Worm (Caenorhabditis elegans): ENCODE data around the gene F49F1.2.
"Not testable (repeated sequence)": the region's sequence is repeated elsewhere in the genome, so short reads cannot be mapped to it uniquely, and the experiment has no call there.

Gene F49F1.2

DNA sequence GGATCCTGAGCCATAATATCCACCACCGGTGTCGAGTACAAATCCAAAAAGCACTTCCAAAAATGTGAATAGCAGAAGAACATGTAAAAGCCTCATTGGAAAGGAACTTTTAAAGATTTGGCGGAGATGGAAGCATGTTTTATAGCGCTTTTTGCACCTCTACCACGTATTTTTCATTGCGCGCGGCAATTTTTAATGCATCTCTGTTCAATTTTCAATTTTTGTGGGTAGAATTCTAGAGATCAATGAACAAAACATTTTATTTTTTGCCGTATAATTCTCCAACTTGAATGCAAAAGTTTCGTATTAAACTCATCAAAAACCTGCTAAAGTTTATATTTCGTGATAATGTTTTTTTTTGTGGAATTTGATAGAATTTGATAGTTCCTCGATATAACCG lies 21.7 kb downstream of the F49F1.2 start, which contains the start of gene F49F1.9:
Gene F49F1.9, minus strand, starts transcription at position 101 of the 400 bp plus-strand sequence.
- no peak for TF ChIP-seq zip-8 (tag; optimal IDR thresholded peaks at IDR 0.05)
- TF ChIP-seq blmp-1 (tag; optimal IDR thresholded peaks at IDR 0.05), result no peak
- no peak for TF ChIP-seq unc-39 (tag; optimal IDR thresholded peaks at IDR 0.05)
- TF ChIP-seq lsy-2 (tag; optimal IDR thresholded peaks at IDR 0.05), result no peak
- TF ChIP-seq ceh-39 (tag; optimal IDR thresholded peaks at IDR 0.05), result no peak
- TF ChIP-seq lin-32 (GFP tag; optimal IDR thresholded peaks at IDR 0.05), result no peak
- TF ChIP-seq mab-5 (tag; optimal IDR thresholded peaks at IDR 0.05), result no peak
- TF ChIP-seq sptf-1 (tag; optimal IDR thresholded peaks at IDR 0.05), result no peak
- TF ChIP-seq lin-13 (tag; optimal IDR thresholded peaks at IDR 0.05), result no peak
- no peak for TF ChIP-seq drap-1 (GFP tag; optimal IDR thresholded peaks at IDR 0.05)
- TF ChIP-seq unc-62 (GFP tag; optimal IDR thresholded peaks at IDR 0.05), result no peak

- TF ChIP-seq elt-1 (tag; optimal IDR thresholded peaks at IDR 0.05; ENCODE audit: borderline replicate concordance, insufficient read depth) (no peak), unc-39 (tag; optimal IDR thresholded peaks at IDR 0.05) (no peak), tbx-8 (GFP tag; optimal IDR thresholded peaks at IDR 0.05) (no peak), nhr-237 (tag; optimal IDR thresholded peaks at IDR 0.05) (no peak), lsy-2 (tag; optimal IDR thresholded peaks at IDR 0.05) (no peak), hlh-1 (tag; optimal IDR thresholded peaks at IDR 0.05) (no peak)
These were observed 23.3 kb downstream of the F49F1.2 start, which contains the start of gene F49F1.10 for ce11 chrIV:4139022-4139421. Gene F49F1.10 (minus strand): TSS chrIV:4139122.

- TF ChIP-seq lin-13 (tag; optimal IDR thresholded peaks at IDR 0.05) (no peak), nhr-28 (tag; optimal IDR thresholded peaks at IDR 0.05) (no peak), ces-1 (GFP tag; optimal IDR thresholded peaks at IDR 0.05) (no peak), ham-2 (GFP tag; optimal IDR thresholded peaks at IDR 0.05) (no peak), snpc-4 (tag; optimal IDR thresholded peaks at IDR 0.05) (no peak), blmp-1 (tag; optimal IDR thresholded peaks at IDR 0.05) (no peak), ztf-11 (tag; optimal IDR thresholded peaks at IDR 0.05) (no peak), nhr-237 (tag; optimal IDR thresholded peaks at IDR 0.05) (no peak), tbx-8 (GFP tag; optimal IDR thresholded peaks at IDR 0.05) (no peak), bed-3 (GFP tag; optimal IDR thresholded peaks at IDR 0.05) (no peak), zip-8 (tag; optimal IDR thresholded peaks at IDR 0.05) (no peak), lin-32 (GFP tag; optimal IDR thresholded peaks at IDR 0.05) (no peak), elt-3 (tag; optimal IDR thresholded peaks at IDR 0.05) (no peak), nhr-76 (tag; optimal IDR thresholded peaks at IDR 0.05) (no peak), M03D4.4 (tag; optimal IDR thresholded peaks at IDR 0.05) (no peak)
These were observed 24.5 kb downstream of the F49F1.2 start, which contains the start of gene F49F1.18 for ce11 chrIV:4140265-4140664. Gene F49F1.18 (minus strand): TSS chrIV:4140365.

- no peak for TF ChIP-seq ces-1 (GFP tag; optimal IDR thresholded peaks at IDR 0.05)
- no peak for TF ChIP-seq pha-4 (tag; optimal IDR thresholded peaks at IDR 0.05)
- TF ChIP-seq zip-8 (tag; optimal IDR thresholded peaks at IDR 0.05), result no peak
- TF ChIP-seq sptf-1 (tag; optimal IDR thresholded peaks at IDR 0.05), result no peak
- TF ChIP-seq ceh-43 (GFP tag; optimal IDR thresholded peaks at IDR 0.05), result no peak
- TF ChIP-seq nhr-237 (tag; optimal IDR thresholded peaks at IDR 0.05), result no peak
- no peak for TF ChIP-seq unc-39 (tag; optimal IDR thresholded peaks at IDR 0.05)
These were observed 25.6 kb downstream of the F49F1.2 start, which contains the start of gene F49F1.11 for ce11 chrIV:4141311-4141710. Gene F49F1.11 (minus strand): TSS chrIV:4141411.

- not testable (repeated sequence) for TF ChIP-seq ham-2 (GFP tag; optimal IDR thresholded peaks at IDR 0.05); unc-39 (tag; optimal IDR thresholded peaks at IDR 0.05); ceh-39 (tag; optimal IDR thresholded peaks at IDR 0.05)
These were observed 27.2 kb downstream of the F49F1.2 start, which contains the start of gene F49F1.12 for ce11 chrIV:4142986-4143385. Gene F49F1.12 (minus strand): TSS chrIV:4143086.

DNA sequence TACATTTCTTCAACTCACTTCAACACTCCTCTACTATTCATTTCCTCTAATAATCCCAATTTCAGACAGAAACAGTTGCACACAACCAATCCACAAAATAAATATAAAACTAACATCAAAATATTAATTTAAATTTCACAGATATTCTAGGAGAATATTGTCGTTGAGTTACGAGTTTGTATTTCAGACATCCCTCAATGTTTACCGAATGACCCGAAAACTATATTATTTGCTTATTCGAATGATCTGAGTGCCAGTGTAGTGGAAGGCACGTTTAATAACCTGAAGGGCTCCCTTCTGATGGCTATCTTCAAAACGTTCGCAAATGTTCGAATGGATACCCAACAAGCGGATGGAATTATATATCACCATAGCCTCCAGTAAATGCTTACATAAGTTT lies 29.0 kb downstream of the F49F1.2 start, which contains the start of gene R07C12.3:
Gene R07C12.3, plus strand, starts transcription at position 301 of the 400 bp plus-strand sequence.
- TF ChIP-seq snpc-4 (tag; optimal IDR thresholded peaks at IDR 0.05), result no peak
- no peak for TF ChIP-seq lsy-2 (tag; optimal IDR thresholded peaks at IDR 0.05)
- TF ChIP-seq elt-3 (tag; optimal IDR thresholded peaks at IDR 0.05), result no peak
- no peak for TF ChIP-seq unc-39 (tag; optimal IDR thresholded peaks at IDR 0.05)
- no peak for TF ChIP-seq unc-120 (tag; optimal IDR thresholded peaks at IDR 0.05; ENCODE audit: poor library complexity, severe bottlenecking)
- TF ChIP-seq hlh-1 (tag; optimal IDR thresholded peaks at IDR 0.05), result no peak
- no peak for TF ChIP-seq cnd-1 (tag; optimal IDR thresholded peaks at IDR 0.05)
- no peak for TF ChIP-seq elt-1 (tag; optimal IDR thresholded peaks at IDR 0.05; ENCODE audit: borderline replicate concordance, insufficient read depth)
- TF ChIP-seq ceh-39 (tag; optimal IDR thresholded peaks at IDR 0.05), result no peak
- no peak for TF ChIP-seq mab-5 (tag; optimal IDR thresholded peaks at IDR 0.05)
- TF ChIP-seq zip-8 (tag; optimal IDR thresholded peaks at IDR 0.05), result no peak
